Worm (Caenorhabditis elegans) whole organism, young adult: ENCODE data around the gene srh-31.

Experiments used
- Y95B8A.8 ChIP-seq: fragments of 200-800 bp; sonication (Bioruptor generic); IDR thresholded peaks from 2 replicates; pipeline ENCODE4 v1.3.6; 2022; ENCODE audit warnings: missing genetic modification reagents, missing genetic modification characterization, missing compliant biosample characterization
- cebp-1 ChIP-seq, 2 experiments: fragments of 200-800 bp in 1 of 2; sonication (Bioruptor generic) in 1 of 2; sonication (generic microtip) in 1 of 2; IDR thresholded peaks in 1 of 2; optimal IDR thresholded peaks in 1 of 2; 2 replicates each; pipeline versions ENCODE4 v1.3.6 to Lab custom; 2017 to 2022; ENCODE audit warnings: missing compliant biosample characterization in 2 of 2, missing genetic modification characterization in 2 of 2, mild to moderate bottlenecking in 1 of 2, missing genetic modification reagents in 1 of 2, moderate library complexity in 1 of 2
- cebp-2 ChIP-seq: fragments of 200-800 bp; sonication (Bioruptor generic); IDR thresholded peaks from 2 replicates; pipeline ENCODE4 v1.3.6; 2022; ENCODE audit warnings: missing genetic modification characterization, missing compliant biosample characterization
- dpff-1 ChIP-seq: sonication (generic microtip); optimal IDR thresholded peaks from 2 replicates; lab custom pipeline; 2017; ENCODE audit warnings: mild to moderate bottlenecking, missing genetic modification characterization, missing compliant biosample characterization
- efl-1 ChIP-seq: fragments of 150-350 bp; optimal IDR thresholded peaks from 2 replicates; lab custom pipeline; 2014; ENCODE audit warnings: missing biosample characterization, missing genetic modification reagents, missing genetic modification characterization
- ekl-4 ChIP-seq: fragments of 200-800 bp; sonication (Bioruptor generic); IDR thresholded peaks from 2 replicates; pipeline ENCODE4 v1.3.6; 2022; ENCODE audit warnings: missing genetic modification reagents, missing genetic modification characterization, missing compliant biosample characterization
- ets-4 ChIP-seq: fragments of 200-800 bp; sonication (Bioruptor generic); optimal IDR thresholded peaks from 2 replicates; lab custom pipeline; 2018; ENCODE audit warnings: mild to moderate bottlenecking, missing genetic modification characterization, missing compliant biosample characterization
- hsf-1 ChIP-seq: fragments of 200-800 bp; sonication (Bioruptor generic); IDR thresholded peaks from 2 replicates; pipeline ENCODE4 v1.3.6; 2022; ENCODE audit warnings: missing genetic modification reagents, missing genetic modification characterization, missing compliant biosample characterization
- nhr-179 ChIP-seq: sonication (generic microtip); optimal IDR thresholded peaks from 2 replicates; lab custom pipeline; 2016; ENCODE audit warnings: mild to moderate bottlenecking, missing genetic modification characterization, missing compliant biosample characterization
- nhr-80 ChIP-seq: sonication (generic microtip); optimal IDR thresholded peaks from 2 replicates; lab custom pipeline; 2016; ENCODE audit warnings: missing genetic modification characterization, missing compliant biosample characterization
- nhr-90 ChIP-seq: sonication (generic microtip); optimal IDR thresholded peaks from 2 replicates; lab custom pipeline; 2016; ENCODE audit warnings: missing genotype, mild to moderate bottlenecking, missing genetic modification characterization, missing compliant biosample characterization
- pha-4 ChIP-seq: fragments of 150-350 bp; sonication (generic microtip); optimal IDR thresholded peaks from 2 replicates; lab custom pipeline; 2014; ENCODE audit warnings: missing biosample characterization, missing genetic modification reagents, missing genetic modification characterization

DNA sequence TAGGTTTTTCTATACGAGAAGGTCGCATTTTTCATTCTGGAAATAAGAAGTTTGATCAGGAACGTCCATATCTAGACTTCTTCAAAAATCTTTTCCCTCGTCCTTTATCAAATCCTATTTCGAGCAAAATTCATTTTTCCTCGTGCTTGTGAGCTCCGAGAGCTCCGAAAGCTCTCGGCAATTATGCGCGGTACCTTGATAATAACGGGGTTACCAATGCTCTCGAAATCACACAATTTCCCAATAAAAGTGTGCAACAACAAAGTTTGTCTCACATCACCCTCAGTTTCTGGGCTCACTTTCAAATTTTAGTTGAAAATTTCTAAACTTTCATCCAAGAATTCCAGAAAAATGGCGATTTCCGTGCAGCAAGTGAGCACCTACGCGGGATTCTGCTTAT, 38.6 kb upstream of the srh-31 start, which contains the start of gene str-89:
- TF ChIP-seq dpff-1 (tag; lab: Kevin White, UChicago), result no peak
- no peak for TF ChIP-seq cebp-1 (GFP tag; IDR thresholded peaks at IDR 0.05; lab: Robert Waterston, UW)
- no peak for TF ChIP-seq cebp-1 (tag; optimal IDR thresholded peaks at IDR 0.05; lab: Kevin White, UChicago)
- no peak for TF ChIP-seq ets-4 (GFP tag; lab: Kevin White, UChicago)
- TF ChIP-seq nhr-80 (tag; lab: Kevin White, UChicago), result no peak
- no peak for TF ChIP-seq nhr-179 (tag; lab: Kevin White, UChicago)
- no peak for TF ChIP-seq Y95B8A.8 (GFP tag; lab: Robert Waterston, UW)
- no peak for TF ChIP-seq nhr-90 (tag; lab: Kevin White, UChicago)
- no peak for TF ChIP-seq efl-1
- TF ChIP-seq pha-4 (tag; lab: Kevin White, UChicago), result no peak
- no peak for TF ChIP-seq cebp-2 (GFP tag; lab: Robert Waterston, UW)
- no peak for TF ChIP-seq ekl-4 (GFP tag; lab: Robert Waterston, UW)
- TF ChIP-seq hsf-1 (GFP tag; lab: Robert Waterston, UW), result no peak
